Worm (Caenorhabditis elegans) whole organism, mixed stage, embryonic: ENCODE data around the gene rgs-4.

Source experiments
- blmp-1 ChIP-seq: fragments of 150-350 bp; optimal IDR thresholded peaks from 2 replicates; lab custom pipeline; 2014; ENCODE audit warnings: missing biosample characterization, missing genetic modification characterization
- drap-1 ChIP-seq: fragments of 200-800 bp; sonication (Bioruptor generic); optimal IDR thresholded peaks from 3 replicates; lab custom pipeline; 2018; ENCODE audit warnings: mild to moderate bottlenecking, missing genetic modification characterization, missing compliant biosample characterization
- elt-3 ChIP-seq: fragments of 150-350 bp; optimal IDR thresholded peaks from 2 replicates; lab custom pipeline; 2014; ENCODE audit warnings: missing biosample characterization, missing genetic modification characterization
- hlh-1 ChIP-seq: fragments of 150-350 bp; optimal IDR thresholded peaks from 2 replicates; lab custom pipeline; 2014; ENCODE audit warnings: missing biosample characterization, missing genetic modification reagents, missing genetic modification characterization
- lin-13 ChIP-seq: fragments of 150-350 bp; optimal IDR thresholded peaks from 2 replicates; lab custom pipeline; 2014; ENCODE audit warnings: missing biosample characterization, missing genetic modification characterization
- lin-32 ChIP-seq: fragments of 200-800 bp; sonication (Bioruptor generic); optimal IDR thresholded peaks from 2 replicates; lab custom pipeline; 2018; ENCODE audit warnings: mild to moderate bottlenecking, missing genetic modification characterization, missing compliant biosample characterization
- mep-1 ChIP-seq: fragments of 150-350 bp; optimal IDR thresholded peaks from 2 replicates; lab custom pipeline; 2017; ENCODE audit warnings: missing biosample characterization, missing genetic modification reagents, missing genetic modification characterization, inconsistent platforms
- nhr-28 ChIP-seq: fragments of 150-350 bp; optimal IDR thresholded peaks from 2 replicates; lab custom pipeline; 2014; ENCODE audit warnings: missing biosample characterization, missing genetic modification characterization
- nhr-76 ChIP-seq: sonication (generic microtip); optimal IDR thresholded peaks from 2 replicates; lab custom pipeline; 2017; ENCODE audit warnings: missing biosample characterization, missing genetic modification characterization
- snpc-4 ChIP-seq: fragments of 150-350 bp; optimal IDR thresholded peaks from 2 replicates; lab custom pipeline; 2014; ENCODE audit warnings: missing biosample characterization, missing genetic modification characterization
- sptf-1 ChIP-seq: sonication (generic microtip); optimal IDR thresholded peaks from 2 replicates; lab custom pipeline; 2017; ENCODE audit warnings: mild to moderate bottlenecking, missing genetic modification characterization, moderate library complexity, missing compliant biosample characterization
- unc-120 ChIP-seq: sonication (generic microtip); optimal IDR thresholded peaks from 2 replicates; lab custom pipeline; 2017; ENCODE audit warnings: missing genetic modification characterization, missing compliant biosample characterization; ENCODE audit not compliant: poor library complexity, severe bottlenecking
- unc-62 ChIP-seq: fragments of 150-350 bp; optimal IDR thresholded peaks from 2 replicates; lab custom pipeline; 2014; ENCODE audit warnings: missing biosample characterization, missing genetic modification reagents, missing genetic modification characterization
- ztf-11 ChIP-seq: fragments of 150-350 bp; optimal IDR thresholded peaks from 2 replicates; lab custom pipeline; 2014; ENCODE audit warnings: missing biosample characterization, missing genetic modification characterization

DNA sequence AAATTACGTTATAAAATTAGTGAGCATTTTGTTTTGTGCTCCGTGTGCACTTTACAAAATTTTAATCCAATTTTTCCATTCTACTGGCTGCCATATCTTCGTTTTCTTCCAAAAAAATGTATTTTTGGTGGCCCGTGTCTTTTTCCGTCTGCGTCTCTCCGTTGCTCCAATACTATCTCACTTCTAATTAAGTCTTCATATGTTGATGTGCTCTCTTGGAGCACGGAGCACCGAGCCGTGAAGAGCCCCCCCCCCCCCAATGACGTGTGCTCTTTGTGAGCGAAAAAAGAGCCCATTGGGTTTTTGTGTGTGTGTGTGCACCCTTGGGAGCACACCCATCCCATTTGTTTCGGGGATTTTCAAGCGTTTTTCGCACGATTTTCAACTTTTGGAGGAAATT lies 10.5 kb downstream of the rgs-4 start:
- TF ChIP-seq nhr-28: no peak
- no peak for TF ChIP-seq nhr-76 (tag; lab: Kevin White, UChicago)
- no peak for TF ChIP-seq unc-120 (tag; lab: Kevin White, UChicago)
- peak; percentile 16 for TF ChIP-seq sptf-1 (tag; lab: Kevin White, UChicago)
- no peak for TF ChIP-seq lin-13 (tag; lab: Kevin White, UChicago)
- no peak for TF ChIP-seq drap-1 (GFP tag; lab: Kevin White, UChicago)
- TF ChIP-seq snpc-4 (tag; lab: Kevin White, UChicago): no peak
- TF ChIP-seq lin-32 (GFP tag; lab: Kevin White, UChicago): no peak
- TF ChIP-seq unc-62 (GFP tag; lab: Kevin White, UChicago): no peak
- TF ChIP-seq ztf-11 (tag; lab: Kevin White, UChicago): no peak
- TF ChIP-seq hlh-1 (tag; lab: Kevin White, UChicago): no peak
- TF ChIP-seq blmp-1 (tag; lab: Kevin White, UChicago): no peak
- TF ChIP-seq mep-1 (tag; lab: Kevin White, UChicago): no peak
- no peak for TF ChIP-seq elt-3 (tag; lab: Kevin White, UChicago)
